Worm (Caenorhabditis elegans) whole organism, mixed stage, embryonic: Measurements from ENCODE around the gene hlh-30.

ENCODE experiments used
- M03D4.4 ChIP-seq: sonication (generic microtip); optimal IDR thresholded peaks from 2 replicates; lab custom pipeline; 2017; ENCODE audit warnings: mild to moderate bottlenecking, missing genetic modification characterization, missing compliant biosample characterization
- bed-3 ChIP-seq: fragments of 200-800 bp; sonication (Bioruptor generic); optimal IDR thresholded peaks from 3 replicates; lab custom pipeline; 2018; ENCODE audit warnings: mild to moderate bottlenecking, missing genetic modification characterization, moderate library complexity, missing compliant biosample characterization
- blmp-1 ChIP-seq: fragments of 150-350 bp; optimal IDR thresholded peaks from 2 replicates; lab custom pipeline; 2014; ENCODE audit warnings: missing biosample characterization, missing genetic modification characterization
- ceh-39 ChIP-seq: fragments of 150-350 bp; optimal IDR thresholded peaks from 2 replicates; lab custom pipeline; 2014; ENCODE audit warnings: missing biosample characterization, missing genetic modification characterization
- ceh-43 ChIP-seq: fragments of 200-800 bp; sonication (Bioruptor generic); optimal IDR thresholded peaks from 2 replicates; lab custom pipeline; 2018; ENCODE audit warnings: mild to moderate bottlenecking, missing genetic modification characterization, moderate library complexity, missing compliant biosample characterization
- ceh-83 ChIP-seq: fragments of 200-800 bp; sonication (Bioruptor generic); optimal IDR thresholded peaks from 2 replicates; lab custom pipeline; 2018; ENCODE audit warnings: mild to moderate bottlenecking, missing genetic modification characterization, missing compliant biosample characterization
- ces-1 ChIP-seq: fragments of 150-350 bp; optimal IDR thresholded peaks from 2 replicates; lab custom pipeline; 2014; ENCODE audit warnings: missing biosample characterization, missing genetic modification reagents, missing genetic modification characterization
- cnd-1 ChIP-seq: fragments of 200-800 bp; sonication (Bioruptor generic); optimal IDR thresholded peaks from 2 replicates; lab custom pipeline; 2018; ENCODE audit warnings: mild to moderate bottlenecking, missing genetic modification characterization, missing compliant biosample characterization
- drap-1 ChIP-seq: fragments of 200-800 bp; sonication (Bioruptor generic); optimal IDR thresholded peaks from 3 replicates; lab custom pipeline; 2018; ENCODE audit warnings: mild to moderate bottlenecking, missing genetic modification characterization, missing compliant biosample characterization
- elt-1 ChIP-seq: sonication (generic microtip); optimal IDR thresholded peaks from 2 replicates; lab custom pipeline; 2017; ENCODE audit warnings: missing genetic modification characterization, mild to moderate bottlenecking, missing compliant biosample characterization, antibody characterized with exemption, moderate library complexity, borderline replicate concordance; ENCODE audit not compliant: insufficient read depth
- elt-3 ChIP-seq: fragments of 150-350 bp; optimal IDR thresholded peaks from 2 replicates; lab custom pipeline; 2014; ENCODE audit warnings: missing biosample characterization, missing genetic modification characterization
- flh-1 ChIP-seq: fragments of 200-800 bp; sonication (Bioruptor generic); optimal IDR thresholded peaks from 2 replicates; lab custom pipeline; 2018; ENCODE audit warnings: mild to moderate bottlenecking, missing genetic modification characterization, moderate library complexity, missing compliant biosample characterization
- ham-2 ChIP-seq: fragments of 200-800 bp; sonication (Bioruptor generic); optimal IDR thresholded peaks from 2 replicates; lab custom pipeline; 2018; ENCODE audit warnings: mild to moderate bottlenecking, missing genetic modification characterization, missing compliant biosample characterization
- hlh-1 ChIP-seq: fragments of 150-350 bp; optimal IDR thresholded peaks from 2 replicates; lab custom pipeline; 2014; ENCODE audit warnings: missing biosample characterization, missing genetic modification reagents, missing genetic modification characterization
- lin-13 ChIP-seq: fragments of 150-350 bp; optimal IDR thresholded peaks from 2 replicates; lab custom pipeline; 2014; ENCODE audit warnings: missing biosample characterization, missing genetic modification characterization
- lin-32 ChIP-seq: fragments of 200-800 bp; sonication (Bioruptor generic); optimal IDR thresholded peaks from 2 replicates; lab custom pipeline; 2018; ENCODE audit warnings: mild to moderate bottlenecking, missing genetic modification characterization, missing compliant biosample characterization
- lsy-2 ChIP-seq: fragments of 150-350 bp; optimal IDR thresholded peaks from 2 replicates; lab custom pipeline; 2014; ENCODE audit warnings: missing biosample characterization, missing genetic modification characterization
- mab-5 ChIP-seq: fragments of 150-350 bp; optimal IDR thresholded peaks from 2 replicates; lab custom pipeline; 2014; ENCODE audit warnings: missing biosample characterization, missing genetic modification characterization
- mep-1 ChIP-seq: fragments of 150-350 bp; optimal IDR thresholded peaks from 2 replicates; lab custom pipeline; 2017; ENCODE audit warnings: missing biosample characterization, missing genetic modification reagents, missing genetic modification characterization, inconsistent platforms
- mls-2 ChIP-seq: sonication (generic microtip); optimal IDR thresholded peaks from 2 replicates; lab custom pipeline; 2016; ENCODE audit warnings: mild to moderate bottlenecking, missing genetic modification characterization, moderate library complexity, missing compliant biosample characterization
- nhr-12 ChIP-seq: fragments of 150-350 bp; optimal IDR thresholded peaks from 2 replicates; lab custom pipeline; 2014; ENCODE audit warnings: missing biosample characterization, missing genetic modification characterization
- nhr-2 ChIP-seq: fragments of 150-350 bp; optimal IDR thresholded peaks from 2 replicates; lab custom pipeline; 2014; ENCODE audit warnings: missing biosample characterization, missing genetic modification characterization
- nhr-237 ChIP-seq: fragments of 150-350 bp; optimal IDR thresholded peaks from 2 replicates; lab custom pipeline; 2014; ENCODE audit warnings: missing biosample characterization, missing genetic modification characterization
- nhr-28 ChIP-seq: fragments of 150-350 bp; optimal IDR thresholded peaks from 2 replicates; lab custom pipeline; 2014; ENCODE audit warnings: missing biosample characterization, missing genetic modification characterization
- nhr-76 ChIP-seq: sonication (generic microtip); optimal IDR thresholded peaks from 2 replicates; lab custom pipeline; 2017; ENCODE audit warnings: missing biosample characterization, missing genetic modification characterization
- pha-4 ChIP-seq: fragments of 150-350 bp; optimal IDR thresholded peaks from 2 replicates; lab custom pipeline; 2018; ENCODE audit warnings: missing biosample characterization, missing genetic modification reagents, missing genetic modification characterization
- sem-2 ChIP-seq: fragments of 200-800 bp; sonication (Bioruptor generic); optimal IDR thresholded peaks from 2 replicates; lab custom pipeline; 2018; ENCODE audit warnings: mild to moderate bottlenecking, missing genetic modification characterization, missing compliant biosample characterization
- snpc-4 ChIP-seq: fragments of 150-350 bp; optimal IDR thresholded peaks from 2 replicates; lab custom pipeline; 2014; ENCODE audit warnings: missing biosample characterization, missing genetic modification characterization
- sptf-1 ChIP-seq: sonication (generic microtip); optimal IDR thresholded peaks from 2 replicates; lab custom pipeline; 2017; ENCODE audit warnings: mild to moderate bottlenecking, missing genetic modification characterization, moderate library complexity, missing compliant biosample characterization
- tbx-8 ChIP-seq: fragments of 200-800 bp; sonication (Bioruptor generic); optimal IDR thresholded peaks from 2 replicates; lab custom pipeline; 2018; ENCODE audit warnings: mild to moderate bottlenecking, missing genetic modification characterization, moderate library complexity, missing compliant biosample characterization
- unc-120 ChIP-seq: sonication (generic microtip); optimal IDR thresholded peaks from 2 replicates; lab custom pipeline; 2017; ENCODE audit warnings: missing genetic modification characterization, missing compliant biosample characterization; ENCODE audit not compliant: poor library complexity, severe bottlenecking
- unc-39 ChIP-seq: fragments of 150-350 bp; optimal IDR thresholded peaks from 2 replicates; lab custom pipeline; 2014; ENCODE audit warnings: missing biosample characterization, missing genetic modification characterization
- unc-62 ChIP-seq: fragments of 150-350 bp; optimal IDR thresholded peaks from 2 replicates; lab custom pipeline; 2014; ENCODE audit warnings: missing biosample characterization, missing genetic modification reagents, missing genetic modification characterization
- zip-8 ChIP-seq: fragments of 150-350 bp; optimal IDR thresholded peaks from 2 replicates; lab custom pipeline; 2014; ENCODE audit warnings: missing biosample characterization, missing genetic modification characterization
- ztf-11 ChIP-seq: fragments of 150-350 bp; optimal IDR thresholded peaks from 2 replicates; lab custom pipeline; 2014; ENCODE audit warnings: missing biosample characterization, missing genetic modification characterization

The hlh-30 gene

DNA sequence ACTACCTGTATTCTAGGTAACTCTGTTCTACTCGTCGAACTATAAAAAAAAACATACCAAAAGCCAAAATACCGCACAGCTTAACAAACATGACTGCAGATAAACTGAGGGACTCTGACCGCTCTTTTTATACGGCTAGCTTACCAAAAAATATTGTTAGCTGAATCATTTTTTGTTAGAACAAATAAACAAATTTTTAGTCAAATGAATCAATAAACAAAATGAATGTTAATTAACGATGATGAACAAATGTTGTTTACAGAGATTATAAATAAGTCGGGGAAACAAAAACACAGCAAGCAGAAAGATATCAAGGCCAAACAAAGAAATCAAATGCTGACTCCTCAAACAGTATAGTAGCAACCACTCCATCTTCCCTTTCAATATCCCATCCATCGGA, 28.8 kb upstream of the hlh-30 start, which contains the start of gene ilys-6:
TSS of gene ilys-6 (minus strand) at position 101 of the 400 bp plus-strand sequence.
- TF ChIP-seq mab-5 (tag; lab: Kevin White, UChicago) (no peak), mep-1 (tag; lab: Kevin White, UChicago) (no peak), drap-1 (GFP tag; lab: Kevin White, UChicago) (no peak), mls-2 (no peak), ham-2 (GFP tag; lab: Kevin White, UChicago) (no peak), ces-1 (no peak), ztf-11 (tag; lab: Kevin White, UChicago) (no peak), snpc-4 (tag; lab: Kevin White, UChicago) (no peak), hlh-1 (no peak)

DNA sequence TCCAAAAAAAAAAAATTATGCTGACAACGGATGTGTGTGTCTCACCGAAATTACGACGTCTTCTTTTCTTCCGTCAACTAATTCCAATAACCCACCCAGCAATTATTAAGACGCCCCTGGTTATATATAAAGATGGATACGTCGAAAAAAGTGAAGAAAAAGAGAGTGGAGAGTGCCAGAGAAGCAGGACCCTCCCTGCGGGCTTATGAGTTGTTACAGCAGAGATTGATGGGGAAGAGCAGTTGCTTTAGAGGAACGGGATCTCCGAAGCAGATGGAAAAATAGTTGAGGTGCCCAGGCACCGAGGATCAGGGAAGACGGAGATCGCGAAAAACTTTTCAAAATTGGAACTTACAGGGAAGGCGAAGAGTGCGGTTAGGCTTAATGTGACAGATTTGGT, 20.5 kb upstream of the hlh-30 start:
- no peak for TF ChIP-seq nhr-2 (tag; lab: Kevin White, UChicago)
- TF ChIP-seq unc-120: peak; percentile 30
- peak; percentile 84 for TF ChIP-seq hlh-1
- peak; percentile 30 for TF ChIP-seq unc-62 (GFP tag; lab: Kevin White, UChicago)
- TF ChIP-seq M03D4.4: no peak

DNA sequence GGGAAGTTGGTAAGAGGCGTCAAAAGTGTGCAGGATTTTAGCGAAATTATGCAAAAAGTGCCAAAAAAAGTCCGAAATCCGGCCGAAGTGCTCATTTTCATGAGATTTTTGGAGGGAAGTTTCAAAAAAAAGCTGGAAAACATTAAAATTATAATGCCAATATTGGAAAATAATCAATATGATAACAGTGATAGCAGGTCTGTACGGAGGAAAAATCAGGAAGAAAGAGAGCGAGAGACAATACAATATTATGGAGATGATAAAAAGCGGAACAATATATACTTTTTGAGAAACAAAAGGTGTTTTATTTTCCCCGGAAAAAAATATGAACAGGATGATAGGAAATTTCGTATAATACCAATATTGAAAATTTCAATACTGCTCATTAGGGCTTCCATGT, 18.7 kb upstream of the hlh-30 start:
- no peak for TF ChIP-seq nhr-28 (tag; lab: Kevin White, UChicago)
- no peak for TF ChIP-seq ceh-83
- no peak for TF ChIP-seq blmp-1 (tag; lab: Kevin White, UChicago)
- no peak for TF ChIP-seq zip-8 (tag; lab: Kevin White, UChicago)
- TF ChIP-seq tbx-8 (GFP tag; lab: Kevin White, UChicago): no peak
- TF ChIP-seq sem-2 (GFP tag; lab: Kevin White, UChicago): no peak
- no peak for TF ChIP-seq elt-3 (tag; lab: Kevin White, UChicago)
- no peak for TF ChIP-seq lsy-2 (tag; lab: Kevin White, UChicago)
- no peak for TF ChIP-seq unc-120

DNA sequence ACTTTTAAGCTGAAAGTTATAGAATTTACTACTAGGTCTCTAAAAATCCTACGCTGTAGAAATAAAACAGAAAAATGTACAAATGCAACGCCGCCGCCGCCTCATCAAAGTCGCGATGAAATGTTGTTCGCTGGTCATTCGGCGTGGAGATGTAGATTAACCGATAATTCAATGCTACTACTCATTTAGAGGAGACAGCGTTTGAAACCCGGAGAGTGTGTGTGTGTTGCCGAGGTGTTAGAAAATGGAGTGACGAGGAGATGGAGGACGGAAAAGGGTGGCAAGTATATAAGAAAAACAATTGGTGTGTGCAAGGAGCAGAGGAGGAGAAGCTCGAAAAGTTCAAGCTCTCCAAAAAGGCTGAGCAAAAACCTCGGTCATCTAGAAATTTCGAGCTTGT, 17.5 kb upstream of the hlh-30 start:
- peak; percentile 82 for TF ChIP-seq ces-1
- no peak for TF ChIP-seq tbx-8 (GFP tag; lab: Kevin White, UChicago)

DNA sequence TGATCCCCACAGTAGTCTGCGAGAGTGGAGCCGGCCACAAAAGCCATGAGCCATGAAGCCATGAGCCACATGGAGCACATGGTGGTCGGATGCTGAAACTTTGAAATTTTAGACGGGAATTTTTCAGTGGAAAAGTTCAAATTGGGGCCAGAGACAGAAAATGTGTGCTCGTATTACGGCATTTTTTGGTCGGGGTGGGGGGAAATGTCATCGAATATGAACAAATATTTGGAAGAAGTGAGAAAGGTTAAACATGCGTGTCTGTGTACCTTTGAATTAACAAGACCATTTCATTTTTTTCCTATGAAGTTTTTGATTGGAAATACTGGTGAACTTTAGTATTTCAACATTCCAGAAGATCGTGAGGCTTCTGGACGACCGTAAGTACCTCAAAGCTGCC, 16.8 kb upstream of the hlh-30 start, which contains the start of gene wrt-5:
TSS of gene wrt-5 (minus strand) at position 101 of the 400 bp plus-strand sequence.
- no peak for TF ChIP-seq ceh-83
- TF ChIP-seq mls-2: no peak
- TF ChIP-seq sptf-1 (tag; lab: Kevin White, UChicago): no peak
- no peak for TF ChIP-seq nhr-2 (tag; lab: Kevin White, UChicago)
- no peak for TF ChIP-seq blmp-1 (tag; lab: Kevin White, UChicago)
- TF ChIP-seq snpc-4 (tag; lab: Kevin White, UChicago): no peak
- no peak for TF ChIP-seq cnd-1
- TF ChIP-seq nhr-12: no peak
- no peak for TF ChIP-seq lin-32 (GFP tag; lab: Kevin White, UChicago)
- TF ChIP-seq lsy-2 (tag; lab: Kevin White, UChicago): no peak

DNA sequence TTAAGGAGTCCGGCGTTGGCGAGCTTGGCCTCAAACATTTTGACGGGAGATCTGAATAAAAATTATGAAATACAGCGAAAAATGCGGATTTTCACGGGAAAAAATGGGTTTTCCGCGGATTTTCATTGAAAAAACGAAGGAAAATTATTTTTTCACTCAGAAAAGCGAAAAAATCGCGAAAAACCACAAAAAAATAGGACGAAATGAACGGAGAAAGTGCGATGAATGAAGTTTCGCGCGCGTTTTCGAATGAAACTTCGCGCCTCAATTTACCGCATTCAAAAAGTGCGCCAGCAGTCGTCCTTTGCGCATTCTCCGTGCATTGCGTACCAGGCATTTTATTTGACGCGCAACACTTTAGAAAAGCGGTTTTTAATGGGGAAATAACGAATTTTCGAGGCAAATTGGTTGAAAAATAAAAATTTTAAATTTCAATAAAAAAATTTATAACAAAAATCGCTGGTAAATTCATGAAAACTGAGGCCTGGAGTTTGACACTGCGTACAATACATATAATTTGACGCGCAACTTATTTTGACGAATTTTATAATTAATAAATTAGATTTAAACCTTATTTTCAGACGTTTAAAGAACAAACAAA, 14.7 kb upstream of the hlh-30 start, which contains the start of gene pcn-1:
TSS of gene pcn-1 (minus strand) at position 51 of the 601 bp plus-strand sequence.
- TF ChIP-seq pha-4 (peak; percentile 79), sem-2 (GFP tag; lab: Kevin White, UChicago) (no peak), hlh-1 (peak; percentile 1), ztf-11 (tag; lab: Kevin White, UChicago) (no peak), ces-1 (peak; percentile 86), lsy-2 (tag; lab: Kevin White, UChicago) (peak; percentile 82), mls-2 (peak; percentile 27), unc-120 (peak; percentile 22), lin-32 (GFP tag; lab: Kevin White, UChicago) (no peak), nhr-76 (no peak), ceh-43 (GFP tag; lab: Kevin White, UChicago) (peak; percentile 45), nhr-237 (tag; lab: Kevin White, UChicago) (peak; percentile 57), snpc-4 (tag; lab: Kevin White, UChicago) (no peak), ceh-39 (tag; lab: Kevin White, UChicago) (peak; percentile 81), unc-39 (tag; lab: Kevin White, UChicago) (no peak), elt-1 (no peak), mab-5 (tag; lab: Kevin White, UChicago) (peak; percentile 76), cnd-1 (peak; percentile 33), elt-3 (tag; lab: Kevin White, UChicago) (no peak), tbx-8 (GFP tag; lab: Kevin White, UChicago) (peak; percentile 32), nhr-2 (tag; lab: Kevin White, UChicago) (peak; percentile 56), drap-1 (GFP tag; lab: Kevin White, UChicago) (peak; percentile 38), mep-1 (tag; lab: Kevin White, UChicago) (peak; percentile 89), unc-62 (GFP tag; lab: Kevin White, UChicago) (no peak), flh-1 (no peak), ham-2 (GFP tag; lab: Kevin White, UChicago) (no peak), M03D4.4 (peak; percentile 12), zip-8 (tag; lab: Kevin White, UChicago) (no peak), sptf-1 (tag; lab: Kevin White, UChicago) (peak; percentile 74), nhr-12 (no peak), blmp-1 (tag; lab: Kevin White, UChicago) (peak; percentile 39), bed-3 (GFP tag; lab: Kevin White, UChicago) (no peak), nhr-28 (tag; lab: Kevin White, UChicago) (no peak), lin-13 (tag; lab: Kevin White, UChicago) (peak; percentile 97), ceh-83 (no peak)
